Fruit fly (Drosophila melanogaster) whole organism, prepupa: ENCODE data around the gene CG33267.

Experiments
- CG10631 ChIP-seq: fragments of 200-800 bp; sonication (Bioruptor generic); optimal IDR thresholded peaks from 2 replicates; lab custom pipeline; 2016; ENCODE audit warnings: missing biosample characterization, missing genetic modification characterization
- CG10669 ChIP-seq: fragments of 200-800 bp; sonication (Bioruptor generic); optimal IDR thresholded peaks from 3 replicates; lab custom pipeline; 2018; ENCODE audit warnings: missing biosample characterization, mild to moderate bottlenecking, missing genetic modification characterization, moderate library complexity
- CG11294 ChIP-seq: fragments of 200-800 bp; sonication (Bioruptor generic); IDR thresholded peaks from 2 replicates; pipeline ENCODE4 v1.3.6; 2022; ENCODE audit warnings: missing biosample characterization, missing genetic modification characterization
- CG11762 ChIP-seq: fragments of 200-800 bp; sonication (Bioruptor generic); optimal IDR thresholded peaks from 3 replicates; lab custom pipeline; 2016; ENCODE audit warnings: missing biosample characterization, missing genetic modification characterization; ENCODE audit not compliant: insufficient read depth
- CG15336 ChIP-seq: fragments of 200-800 bp; sonication (Bioruptor generic); IDR thresholded peaks from 2 replicates; pipeline ENCODE4 v1.3.6; 2022; ENCODE audit warnings: missing biosample characterization, missing genetic modification characterization
- CG1621 ChIP-seq: fragments of 200-800 bp; sonication (Bioruptor generic); optimal IDR thresholded peaks from 3 replicates; lab custom pipeline; 2018; ENCODE audit warnings: missing biosample characterization, mild to moderate bottlenecking, missing genetic modification characterization
- CG16779 ChIP-seq: fragments of 200-800 bp; sonication (Bioruptor generic); optimal IDR thresholded peaks from 3 replicates; lab custom pipeline; 2017; ENCODE audit warnings: missing biosample characterization, mild to moderate bottlenecking, missing genetic modification characterization
- CG3032 ChIP-seq: fragments of 200-800 bp; optimal IDR thresholded peaks from 2 replicates; lab custom pipeline; 2019; ENCODE audit warnings: missing biosample characterization, mild to moderate bottlenecking, missing genetic modification characterization, moderate library complexity
- CG31627 ChIP-seq: fragments of 200-800 bp; sonication (Bioruptor generic); optimal IDR thresholded peaks from 3 replicates; lab custom pipeline; 2016; ENCODE audit warnings: missing biosample characterization, missing genetic modification characterization
- CG32006 ChIP-seq: fragments of 200-800 bp; sonication (Bioruptor generic); optimal IDR thresholded peaks from 3 replicates; lab custom pipeline; 2017; ENCODE audit warnings: missing biosample characterization, mild to moderate bottlenecking, missing genetic modification characterization
- CG4318 ChIP-seq: fragments of 200-800 bp; sonication (Bioruptor generic); optimal IDR thresholded peaks from 3 replicates; lab custom pipeline; 2017; ENCODE audit warnings: missing biosample characterization, mild to moderate bottlenecking, missing genetic modification characterization
- CG6163 ChIP-seq: fragments of 200-800 bp; sonication (Bioruptor generic); IDR thresholded peaks from 3 replicates; pipeline ENCODE4 v1.3.6; 2022; ENCODE audit warnings: missing biosample characterization, missing genetic modification characterization
- CG6276 ChIP-seq: fragments of 200-800 bp; sonication (Bioruptor generic); optimal IDR thresholded peaks from 2 replicates; lab custom pipeline; 2017; ENCODE audit warnings: missing biosample characterization, mild to moderate bottlenecking, missing genetic modification characterization
- CG6792 ChIP-seq: fragments of 200-800 bp; sonication (Bioruptor generic); optimal IDR thresholded peaks from 3 replicates; lab custom pipeline; 2016; ENCODE audit warnings: missing biosample characterization, missing genetic modification characterization
- CG6808 ChIP-seq: fragments of 200-800 bp; sonication (Bioruptor generic); optimal IDR thresholded peaks from 3 replicates; lab custom pipeline; 2017; ENCODE audit warnings: missing biosample characterization, missing genetic modification characterization, mild to moderate bottlenecking, moderate library complexity, missing genetic modification reagents
- CG6854 ChIP-seq: fragments of 200-800 bp; sonication (Bioruptor generic); optimal IDR thresholded peaks from 2 replicates; lab custom pipeline; 2017; ENCODE audit warnings: missing biosample characterization, mild to moderate bottlenecking, missing genetic modification characterization
- CG7368 ChIP-seq: fragments of 200-800 bp; sonication (Bioruptor generic); optimal IDR thresholded peaks from 3 replicates; lab custom pipeline; 2016; ENCODE audit warnings: missing biosample characterization, missing genetic modification characterization
- CG8632 ChIP-seq: fragments of 200-800 bp; sonication (Bioruptor generic); optimal IDR thresholded peaks from 3 replicates; lab custom pipeline; 2016; ENCODE audit warnings: missing biosample characterization, missing genetic modification characterization
- Eip78C ChIP-seq: fragments of 200-800 bp; sonication (Bioruptor generic); peaks from one replicate; lab custom pipeline; 2016; ENCODE audit warnings: missing biosample characterization, missing genetic modification characterization
- Eip93F ChIP-seq: fragments of 200-800 bp; sonication (Bioruptor generic); optimal IDR thresholded peaks from 2 replicates; lab custom pipeline; 2016; ENCODE audit warnings: missing biosample characterization, mild to moderate bottlenecking, missing genetic modification characterization
- Ets96B ChIP-seq: fragments of 200-800 bp; optimal IDR thresholded peaks from 2 replicates; lab custom pipeline; 2019; ENCODE audit warnings: missing biosample characterization, mild to moderate bottlenecking, missing genetic modification characterization, moderate library complexity
- Hr38 ChIP-seq: sonication (Bioruptor generic); optimal IDR thresholded peaks from 2 replicates; lab custom pipeline; 2016; ENCODE audit warnings: missing biosample characterization, missing genetic modification characterization
- Hr39 ChIP-seq: fragments of 200-800 bp; sonication (Bioruptor generic); optimal IDR thresholded peaks from 2 replicates; lab custom pipeline; 2016; ENCODE audit warnings: missing biosample characterization, missing genetic modification characterization
- Met ChIP-seq: fragments of 200-800 bp; sonication (Bioruptor generic); optimal IDR thresholded peaks from 3 replicates; lab custom pipeline; 2016; ENCODE audit warnings: missing biosample characterization, missing genetic modification characterization
- OdsH ChIP-seq: fragments of 200-800 bp; sonication (Bioruptor generic); optimal IDR thresholded peaks from 3 replicates; lab custom pipeline; 2016; ENCODE audit warnings: missing biosample characterization, missing genetic modification characterization
- Smox ChIP-seq: fragments of 200-800 bp; sonication (Bioruptor generic); optimal IDR thresholded peaks from 3 replicates; lab custom pipeline; 2016; ENCODE audit warnings: missing biosample characterization, missing genetic modification characterization
- Sox102F ChIP-seq: fragments of 200-800 bp; sonication (Bioruptor generic); optimal IDR thresholded peaks from 2 replicates; lab custom pipeline; 2016; ENCODE audit warnings: missing biosample characterization, mild to moderate bottlenecking, missing genetic modification characterization
- Sox14 ChIP-seq: fragments of 200-800 bp; sonication (Bioruptor generic); optimal IDR thresholded peaks from 3 replicates; lab custom pipeline; 2016; ENCODE audit warnings: missing biosample characterization, missing genetic modification characterization
- Sox15 ChIP-seq: fragments of 200-800 bp; sonication (Bioruptor generic); optimal IDR thresholded peaks from 3 replicates; lab custom pipeline; 2016; ENCODE audit warnings: missing biosample characterization, missing genetic modification characterization
- achi ChIP-seq: fragments of 200-800 bp; sonication (Bioruptor generic); optimal IDR thresholded peaks from 3 replicates; lab custom pipeline; 2016; ENCODE audit warnings: missing biosample characterization, missing genetic modification characterization
- acj6 ChIP-seq: fragments of 200-800 bp; sonication (Bioruptor generic); optimal IDR thresholded peaks from 3 replicates; lab custom pipeline; 2016; ENCODE audit warnings: missing biosample characterization, missing genetic modification characterization
- eg ChIP-seq: fragments of 200-800 bp; sonication (Bioruptor generic); IDR thresholded peaks from 3 replicates; pipeline ENCODE4 v1.3.6; 2022; ENCODE audit warnings: missing biosample characterization, missing genetic modification characterization
- esn ChIP-seq: fragments of 200-800 bp; sonication (Bioruptor generic); optimal IDR thresholded peaks from 2 replicates; lab custom pipeline; 2016; ENCODE audit warnings: missing biosample characterization, mild to moderate bottlenecking, missing genetic modification characterization, moderate library complexity
- fkh ChIP-seq: fragments of 200-800 bp; sonication (Bioruptor generic); optimal IDR thresholded peaks from 3 replicates; lab custom pipeline; 2017; ENCODE audit warnings: missing biosample characterization, mild to moderate bottlenecking, missing genetic modification characterization, moderate library complexity
- net ChIP-seq: fragments of 200-800 bp; sonication (Bioruptor generic); optimal IDR thresholded peaks from 3 replicates; lab custom pipeline; 2016; ENCODE audit warnings: missing biosample characterization, missing genetic modification characterization
- pdm3 ChIP-seq: fragments of 200-800 bp; sonication (Bioruptor generic); optimal IDR thresholded peaks from 3 replicates; lab custom pipeline; 2016; ENCODE audit warnings: missing biosample characterization, missing genetic modification characterization
- salr ChIP-seq, 2 experiments: fragments of 200-800 bp; sonication (Bioruptor generic); optimal IDR thresholded peaks; 3 replicates each; lab custom pipeline; 2016 to 2018; ENCODE audit warnings: missing biosample characterization in 2 of 2, missing genetic modification characterization in 2 of 2, mild to moderate bottlenecking in 1 of 2
- svp ChIP-seq: fragments of 200-800 bp; sonication (Bioruptor generic); peaks from one replicate; lab custom pipeline; 2016; ENCODE audit warnings: missing biosample characterization, missing genetic modification characterization

CG33267 gene

DNA sequence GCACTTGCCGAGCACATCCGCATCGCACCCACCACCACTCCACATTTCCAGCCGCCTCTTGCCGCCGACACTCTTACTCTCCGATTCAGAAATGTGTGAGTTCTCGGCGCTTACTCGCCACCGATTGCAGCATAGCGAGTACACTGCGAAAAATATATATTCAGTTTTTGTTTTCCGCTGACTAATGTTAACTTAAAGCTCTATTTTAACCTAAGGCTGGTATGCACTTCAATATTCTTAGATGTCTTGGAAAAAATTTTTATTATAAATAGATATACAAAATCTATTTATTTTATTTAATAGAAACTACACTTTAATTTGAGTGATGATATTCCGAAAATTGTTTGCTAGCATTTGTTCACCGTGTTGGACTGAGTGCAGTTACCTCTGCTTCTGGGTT lies 35.0 kb downstream of the CG33267 start (continued):
- TF ChIP-seq fkh (GFP tag; lab: Kevin White, UChicago) (no peak), CG6276 (GFP tag; lab: Kevin White, UChicago) (no peak), Hr38 (GFP tag; lab: Kevin White, UChicago) (no peak), CG3032 (tag; lab: Kevin White, UChicago) (peak; percentile 59), pdm3 (GFP tag; lab: Kevin White, UChicago) (no peak), svp (no peak), CG8632 (GFP tag; lab: Kevin White, UChicago) (peak; percentile 11), Eip78C (no peak), CG32006 (peak; percentile 54), achi (GFP tag; lab: Kevin White, UChicago) (peak; percentile 44), CG11762 (GFP tag; lab: Kevin White, UChicago) (no peak), CG7368 (peak; percentile 63), CG11294 (GFP tag; lab: Robert Waterston, UW) (0 out of 2 replicates have a peak, but pooled peaks have one; percentile 7), CG6792 (GFP tag; lab: Kevin White, UChicago) (peak; percentile 12), CG31627 (no peak), Ets96B (tag; lab: Kevin White, UChicago) (peak; percentile 54), salr (GFP tag; optimal IDR thresholded peaks at IDR 0.05; lab: Kevin White, UChicago) (no peak), Met (GFP tag; lab: Kevin White, UChicago) (no peak), Smox (GFP tag; lab: Kevin White, UChicago) (no peak), Sox15 (GFP tag; lab: Kevin White, UChicago) (no peak), Sox102F (GFP tag; lab: Kevin White, UChicago) (no peak)

DNA sequence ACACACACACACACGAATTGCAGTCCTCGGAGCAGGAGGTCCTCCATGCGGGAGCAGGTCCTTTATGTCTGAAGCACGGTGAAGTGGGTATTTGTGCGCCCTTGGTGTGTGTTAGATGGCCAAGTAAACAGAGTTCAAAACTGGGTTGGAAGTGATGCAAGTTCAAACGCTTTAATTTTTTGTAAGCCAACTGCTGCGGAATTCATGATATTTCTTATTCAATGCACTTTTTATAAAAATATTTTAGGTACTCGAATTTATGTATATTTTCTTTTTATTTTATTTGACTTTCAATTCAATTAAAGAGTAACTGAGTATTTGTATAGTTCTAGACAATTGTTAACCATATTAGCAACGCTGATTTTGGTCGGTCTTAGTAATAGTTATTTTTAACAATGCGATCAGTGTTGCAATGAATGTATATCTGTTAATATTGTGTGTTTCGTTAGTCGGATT lies 35.7 kb downstream of the CG33267 start, which contains the start of the genes CG14137 and CG46394:
Gene CG14137 (minus strand): TSS at position 101 of the 456 bp plus-strand sequence.
Gene CG46394 (plus strand): TSS at position 406 of the 456 bp plus-strand sequence.
- TF ChIP-seq CG16779 (tag; lab: Kevin White, UChicago) (no peak), CG6854 (no peak), CG15336 (no peak), CG3032 (tag; lab: Kevin White, UChicago) (no peak), fkh (GFP tag; lab: Kevin White, UChicago) (no peak), Sox14 (no peak), Hr39 (GFP tag; lab: Kevin White, UChicago) (no peak), CG6276 (GFP tag; lab: Kevin White, UChicago) (no peak), acj6 (GFP tag; lab: Kevin White, UChicago) (no peak), CG6808 (GFP tag; lab: Kevin White, UChicago) (no peak), CG1621 (no peak), Met (GFP tag; lab: Kevin White, UChicago) (no peak), Eip78C (no peak), Eip93F (GFP tag; lab: Kevin White, UChicago) (no peak)

dm6 chr3L:11601133-11601532 lies 36.9 kb downstream of the CG33267 start:
- no peak for TF ChIP-seq CG3032 (tag; lab: Kevin White, UChicago)
- TF ChIP-seq CG10669 = no peak
- TF ChIP-seq OdsH (GFP tag; lab: Kevin White, UChicago) = no peak
- 0 out of 3 replicates have a peak, but pooled peaks have one; percentile 28 for TF ChIP-seq eg (GFP tag; lab: Robert Waterston, UW)
- TF ChIP-seq CG15336 = no peak
- TF ChIP-seq svp = no peak
- TF ChIP-seq CG31627 = no peak
- TF ChIP-seq esn (GFP tag; lab: Kevin White, UChicago) = no peak
- peak; percentile 50 for TF ChIP-seq CG7368
- no peak for TF ChIP-seq pdm3 (GFP tag; lab: Kevin White, UChicago)
- TF ChIP-seq CG4318 = no peak
- TF ChIP-seq CG10631 (GFP tag; lab: Kevin White, UChicago) = no peak
- 0 out of 3 replicates have a peak, but pooled peaks have one; percentile 27 for TF ChIP-seq CG6163
- TF ChIP-seq net = no peak
- no peak for TF ChIP-seq CG32006
- TF ChIP-seq achi (GFP tag; lab: Kevin White, UChicago) = no peak
